Fruit fly (Drosophila melanogaster) whole organism, embryonic: ENCODE data around the gene Jhbp13.

Experiments used
- CG10366 ChIP-seq: fragments of 200-800 bp; sonication (Bioruptor generic); IDR thresholded peaks from 2 replicates; pipeline ENCODE4 v1.3.6; 2022; ENCODE audit warnings: missing biosample characterization, missing genetic modification characterization
- CG10959 ChIP-seq: fragments of 200-800 bp; sonication (Bioruptor generic); IDR thresholded peaks from 2 replicates; pipeline ENCODE4 v1.3.6; 2022; ENCODE audit warnings: missing biosample characterization, missing genetic modification characterization
- CG12219 ChIP-seq: fragments of 200-800 bp; sonication (Bioruptor generic); optimal IDR thresholded peaks from 3 replicates; lab custom pipeline; 2018; ENCODE audit warnings: missing biosample characterization, mild to moderate bottlenecking, missing genetic modification characterization
- CG16815 ChIP-seq: fragments of 200-800 bp; sonication (Bioruptor generic); optimal IDR thresholded peaks from 3 replicates; lab custom pipeline; 2017; ENCODE audit warnings: missing biosample characterization, mild to moderate bottlenecking, missing genetic modification characterization
- CG16863 ChIP-seq: fragments of 200-800 bp; sonication (Bioruptor generic); optimal IDR thresholded peaks from 3 replicates; lab custom pipeline; 2016; ENCODE audit warnings: missing biosample characterization, missing genetic modification characterization
- CG2712 ChIP-seq: fragments of 200-800 bp; optimal IDR thresholded peaks from 3 replicates; lab custom pipeline; 2019; ENCODE audit warnings: missing biosample characterization, mild to moderate bottlenecking, missing genetic modification characterization, moderate library complexity
- CG31441 ChIP-seq: fragments of 200-800 bp; sonication (Bioruptor generic); IDR thresholded peaks from 2 replicates; pipeline ENCODE4 v1.3.6; 2022; ENCODE audit warnings: missing biosample characterization, missing genetic modification characterization
- CG4707 ChIP-seq: fragments of 200-800 bp; sonication (Bioruptor generic); optimal IDR thresholded peaks from 2 replicates; lab custom pipeline; 2018; ENCODE audit warnings: missing biosample characterization, mild to moderate bottlenecking, missing genetic modification characterization, moderate library complexity
- CG4820 ChIP-seq: fragments of 200-800 bp; sonication (Bioruptor generic); optimal IDR thresholded peaks from 3 replicates; lab custom pipeline; 2016; ENCODE audit warnings: missing biosample characterization, missing genetic modification characterization
- CHES-1-like ChIP-seq: fragments of 200-800 bp; sonication (Bioruptor generic); optimal IDR thresholded peaks from 2 replicates; lab custom pipeline; 2016; ENCODE audit warnings: missing biosample characterization, missing genetic modification characterization
- CoRest ChIP-seq: fragments of 200-800 bp; sonication (Bioruptor generic); optimal IDR thresholded peaks from 3 replicates; lab custom pipeline; 2018; ENCODE audit warnings: missing biosample characterization, mild to moderate bottlenecking, missing genetic modification characterization, moderate library complexity
- D19B ChIP-seq: fragments of 200-800 bp; sonication (Bioruptor generic); optimal IDR thresholded peaks from 2 replicates; lab custom pipeline; 2017; ENCODE audit warnings: missing biosample characterization, mild to moderate bottlenecking, missing genetic modification characterization
- Dad ChIP-seq: fragments of 200-800 bp; sonication (Bioruptor generic); optimal IDR thresholded peaks from 3 replicates; lab custom pipeline; 2016; ENCODE audit warnings: missing biosample characterization, missing genetic modification characterization
- Dek ChIP-seq: fragments of 200-800 bp; sonication (Bioruptor generic); optimal IDR thresholded peaks from 3 replicates; lab custom pipeline; 2019; ENCODE audit warnings: missing biosample characterization, mild to moderate bottlenecking, missing genetic modification characterization, moderate library complexity
- Dref ChIP-seq: fragments of 200-800 bp; sonication (Bioruptor generic); IDR thresholded peaks from 2 replicates; pipeline ENCODE4 v1.3.6; 2022; ENCODE audit warnings: missing biosample characterization, missing genetic modification characterization
- H2.0 ChIP-seq: fragments of 200-800 bp; sonication (Bioruptor generic); IDR thresholded peaks from 2 replicates; pipeline ENCODE4 v1.3.6; 2022; ENCODE audit warnings: missing biosample characterization, missing genetic modification characterization
- Hand ChIP-seq: fragments of 200-800 bp; sonication (Bioruptor generic); optimal IDR thresholded peaks from 2 replicates; lab custom pipeline; 2017; ENCODE audit warnings: mild to moderate bottlenecking, missing biosample characterization, missing genetic modification reagents, missing genetic modification characterization
- HmgD ChIP-seq: fragments of 200-800 bp; sonication (Bioruptor generic); optimal IDR thresholded peaks from 3 replicates; lab custom pipeline; 2016; ENCODE audit warnings: missing biosample characterization, missing genetic modification characterization
- Hr51 ChIP-seq, 2 experiments: fragments of 200-800 bp; sonication (Bioruptor generic); optimal IDR thresholded peaks; 2 replicates in 1 of 2; 3 replicates in 1 of 2; lab custom pipeline; 2016 to 2018; ENCODE audit warnings: missing biosample characterization in 2 of 2, missing genetic modification characterization in 2 of 2, mild to moderate bottlenecking in 1 of 2, moderate library complexity in 1 of 2
- Oaz ChIP-seq: fragments of 200-800 bp; sonication (Bioruptor generic); IDR thresholded peaks from 2 replicates; pipeline ENCODE4 v1.3.6; 2022; ENCODE audit warnings: missing biosample characterization, missing genetic modification characterization
- Pdp1 ChIP-seq, 2 experiments: fragments of 200-800 bp; sonication (Bioruptor generic); optimal IDR thresholded peaks; 3 replicates each; lab custom pipeline; 2016; ENCODE audit warnings: missing biosample characterization in 2 of 2, missing genetic modification characterization in 2 of 2, mild to moderate bottlenecking in 1 of 2, moderate library complexity in 1 of 2
- Rx ChIP-seq: fragments of 200-800 bp; sonication (Bioruptor generic); IDR thresholded peaks from 2 replicates; pipeline ENCODE4 v1.3.6; 2022; ENCODE audit warnings: missing biosample characterization, missing genetic modification characterization
- Stat92E ChIP-seq, 3 experiments: fragments of >200 bp in 2 of 3; fragments of 200-800 bp in 1 of 3; sonication (Bioruptor generic) in 1 of 3; optimal IDR thresholded peaks; 2 replicates each; lab custom pipeline; 2017 to 2019; ENCODE audit warnings: missing biosample characterization in 3 of 3, missing genetic modification characterization in 3 of 3, mild to moderate bottlenecking in 1 of 3, moderate library complexity in 1 of 3
- al ChIP-seq: fragments of 200-800 bp; sonication (Bioruptor generic); IDR thresholded peaks from 2 replicates; pipeline ENCODE4 v1.3.6; 2022; ENCODE audit warnings: missing biosample characterization, missing genetic modification characterization
- aop ChIP-seq: fragments of 200-800 bp; sonication (Bioruptor generic); IDR thresholded peaks from 2 replicates; pipeline ENCODE4 v1.3.6; 2022; ENCODE audit warnings: missing biosample characterization, missing genetic modification characterization
- ap ChIP-seq: fragments of 200-800 bp; sonication (Bioruptor generic); IDR thresholded peaks from 2 replicates; pipeline ENCODE4 v1.3.6; 2022; ENCODE audit warnings: missing biosample characterization, missing genetic modification characterization
- az2 ChIP-seq: fragments of 200-800 bp; sonication (Bioruptor generic); optimal IDR thresholded peaks from 3 replicates; lab custom pipeline; 2016; ENCODE audit warnings: missing biosample characterization, missing genetic modification characterization
- cas ChIP-seq: fragments of 200-800 bp; sonication (Bioruptor generic); IDR thresholded peaks from 2 replicates; pipeline ENCODE4 v1.3.6; 2022; ENCODE audit warnings: missing biosample characterization, missing genetic modification characterization
- cg ChIP-seq: fragments of 200-800 bp; sonication (Bioruptor generic); optimal IDR thresholded peaks from 3 replicates; lab custom pipeline; 2019; ENCODE audit warnings: missing biosample characterization, mild to moderate bottlenecking, missing genetic modification characterization, moderate library complexity
- ems ChIP-seq: fragments of 200-800 bp; sonication (Bioruptor generic); optimal IDR thresholded peaks from 3 replicates; lab custom pipeline; 2016; ENCODE audit warnings: missing biosample characterization, missing genetic modification characterization
- fd3F ChIP-seq: fragments of 200-800 bp; sonication (Bioruptor generic); optimal IDR thresholded peaks from 2 replicates; lab custom pipeline; 2018; ENCODE audit warnings: missing biosample characterization, mild to moderate bottlenecking, missing genetic modification characterization, moderate library complexity
- ftz-f1 ChIP-seq: fragments of 200-800 bp; sonication (Bioruptor generic); optimal IDR thresholded peaks from 2 replicates; lab custom pipeline; 2016; ENCODE audit warnings: missing biosample characterization, missing genetic modification characterization
- gcm ChIP-seq: fragments of 200-800 bp; sonication (Bioruptor generic); optimal IDR thresholded peaks from 2 replicates; lab custom pipeline; 2019; ENCODE audit warnings: missing biosample characterization, mild to moderate bottlenecking, missing genetic modification characterization, moderate library complexity
- hb ChIP-seq: fragments of 200-800 bp; sonication (Bioruptor generic); IDR thresholded peaks from 3 replicates; pipeline ENCODE4 v1.3.6; 2022; ENCODE audit warnings: missing biosample characterization, missing genetic modification characterization; ENCODE audit not compliant: partially characterized antibody
- her ChIP-seq: fragments of 200-800 bp; sonication (Bioruptor generic); optimal IDR thresholded peaks from 2 replicates; lab custom pipeline; 2016; ENCODE audit warnings: missing biosample characterization, missing genetic modification characterization
- jigr1 ChIP-seq: fragments of 200-800 bp; sonication (Bioruptor generic); IDR thresholded peaks from 3 replicates; pipeline ENCODE4 v1.3.6; 2022; ENCODE audit warnings: missing biosample characterization, missing genetic modification characterization
- kni ChIP-seq: fragments of 200-800 bp; sonication (Bioruptor generic); optimal IDR thresholded peaks from 3 replicates; lab custom pipeline; 2017; ENCODE audit warnings: mild to moderate bottlenecking, missing biosample characterization, missing genetic modification reagents, missing genetic modification characterization
- lab ChIP-seq: fragments of 200-800 bp; sonication (Bioruptor generic); optimal IDR thresholded peaks from 3 replicates; lab custom pipeline; 2017; ENCODE audit warnings: missing biosample characterization, missing genetic modification characterization, mild to moderate bottlenecking, moderate library complexity, missing genetic modification reagents
- lbe ChIP-seq: fragments of 200-800 bp; sonication (Bioruptor generic); optimal IDR thresholded peaks from 2 replicates; lab custom pipeline; 2016; ENCODE audit warnings: missing biosample characterization, mild to moderate bottlenecking, missing genetic modification characterization
- lilli ChIP-seq: fragments of 200-800 bp; sonication (Bioruptor generic); optimal IDR thresholded peaks from 3 replicates; lab custom pipeline; 2016; ENCODE audit warnings: missing biosample characterization, missing genetic modification characterization
- otp ChIP-seq: fragments of 200-800 bp; sonication (Bioruptor generic); IDR thresholded peaks from 3 replicates; pipeline ENCODE4, ENCODE4 v1.3.6; 2022; ENCODE audit warnings: missing biosample characterization, missing genetic modification characterization
- pho ChIP-seq: fragments of 200-800 bp; sonication (Bioruptor generic); optimal IDR thresholded peaks from 2 replicates; lab custom pipeline; 2016; ENCODE audit warnings: missing biosample characterization, missing genetic modification characterization
- ro ChIP-seq: fragments of 200-800 bp; sonication (Bioruptor generic); IDR thresholded peaks from 2 replicates; pipeline ENCODE4 v1.3.6; 2022; ENCODE audit warnings: missing biosample characterization, missing genetic modification characterization
- stwl ChIP-seq: fragments of 200-800 bp; sonication (Bioruptor generic); optimal IDR thresholded peaks from 3 replicates; lab custom pipeline; 2018; ENCODE audit warnings: missing biosample characterization, mild to moderate bottlenecking, missing genetic modification characterization, moderate library complexity
- vfl ChIP-seq: fragments of 200-800 bp; sonication (Bioruptor generic); optimal IDR thresholded peaks from 2 replicates; lab custom pipeline; 2016; ENCODE audit warnings: missing biosample characterization, missing genetic modification characterization
- vvl ChIP-seq: fragments of 200-800 bp; sonication (Bioruptor generic); IDR thresholded peaks from 2 replicates; pipeline ENCODE4 v1.3.6; 2022; ENCODE audit warnings: missing biosample characterization, missing genetic modification characterization
- zfh1 ChIP-seq: fragments of 200-800 bp; sonication (Bioruptor generic); IDR thresholded peaks from 3 replicates; pipeline ENCODE4 v1.3.6; 2022; ENCODE audit warnings: missing biosample characterization, missing genetic modification characterization

The Jhbp13 gene

dm6 chr2L:13215640-13216129 lies 24.1 kb upstream of the Jhbp13 start (continued):
- peak; percentile 31 for TF ChIP-seq CG16863 (GFP tag; lab: Kevin White, UChicago)
- TF ChIP-seq CG4820 (GFP tag; lab: Kevin White, UChicago): peak; percentile 17
- peak; percentile 68 for TF ChIP-seq Dad (GFP tag; lab: Kevin White, UChicago)
- peak; percentile 77 for TF ChIP-seq zfh1 (GFP tag; lab: Robert Waterston, UW)
- TF ChIP-seq her (GFP tag; lab: Kevin White, UChicago): peak; percentile 73
- TF ChIP-seq jigr1 (GFP tag; lab: Robert Waterston, UW): 0 out of 3 replicates have a peak, but pooled peaks have one; percentile 14

DNA sequence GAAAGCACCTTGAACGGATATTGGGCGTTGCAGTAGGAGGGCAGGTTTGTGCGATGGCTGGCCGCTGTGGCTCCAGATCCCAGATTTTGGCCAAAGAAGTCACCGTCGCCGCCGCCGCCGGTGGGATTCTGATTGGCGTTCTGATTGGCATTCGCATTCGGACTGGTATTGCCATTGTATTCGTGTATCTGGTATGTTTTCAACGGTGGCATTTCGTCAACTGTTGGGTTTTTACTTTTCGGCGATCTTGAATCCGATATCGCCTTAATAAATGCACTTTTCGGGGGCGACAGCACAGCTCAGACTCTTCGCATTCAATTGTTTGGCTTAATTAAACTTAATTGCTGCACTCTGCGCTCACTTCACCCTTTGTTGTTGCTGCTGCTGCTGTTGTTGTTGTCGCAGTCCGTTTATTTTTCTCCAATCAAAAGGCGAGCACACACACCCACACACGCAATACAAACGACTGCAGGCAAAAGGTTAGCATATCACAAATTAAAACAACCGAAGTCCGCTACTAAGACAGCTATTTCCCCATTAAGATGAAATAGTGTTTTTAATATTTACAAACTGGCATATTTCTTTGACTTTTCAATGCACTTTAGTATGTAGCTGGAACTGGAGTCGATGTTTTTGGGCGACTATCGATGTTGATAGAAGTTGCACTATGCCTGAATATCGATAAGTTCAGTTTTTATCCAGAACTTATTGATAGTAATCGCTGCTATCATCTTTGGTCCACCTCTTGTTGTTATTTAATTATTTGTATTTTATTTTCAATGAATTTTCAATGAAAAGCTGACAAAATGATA lies 20.3 kb upstream of the Jhbp13 start, which contains the start of the genes CG9426 and mRF1:
Gene CG9426, minus strand, starts transcription at position 643 of the 812 bp plus-strand sequence.
Gene mRF1, plus strand, starts transcription at position 699 of the 812 bp plus-strand sequence.
- TF ChIP-seq CG16815 (GFP tag; lab: Kevin White, UChicago): no peak
- TF ChIP-seq cg (GFP tag; lab: Kevin White, UChicago): peak; percentile 53
- TF ChIP-seq fd3F (GFP tag; lab: Kevin White, UChicago): no peak
- TF ChIP-seq lbe: peak; percentile 34
- no peak for TF ChIP-seq Hand (GFP tag; lab: Kevin White, UChicago)
- TF ChIP-seq CG10959 (GFP tag; lab: Robert Waterston, UW): no peak
- TF ChIP-seq Dref (GFP tag; lab: Robert Waterston, UW): peak; percentile 96
- TF ChIP-seq stwl: peak; percentile 73
- no peak for TF ChIP-seq D19B (GFP tag; lab: Kevin White, UChicago)
- TF ChIP-seq CoRest: no peak
- TF ChIP-seq Rx: no peak
- no peak for TF ChIP-seq CG12219 (GFP tag; lab: Kevin White, UChicago)
- TF ChIP-seq hb (GFP tag; lab: Robert Waterston, UW): peak; percentile 94
- no peak for TF ChIP-seq CG4707
- TF ChIP-seq Dek (tag; lab: Kevin White, UChicago): no peak
- no peak for TF ChIP-seq cas (GFP tag; lab: Robert Waterston, UW)
- TF ChIP-seq kni (GFP tag; lab: Kevin White, UChicago): peak; percentile 62
- no peak for TF ChIP-seq ap (GFP tag; lab: Robert Waterston, UW)
- no peak for TF ChIP-seq lab (GFP tag; lab: Kevin White, UChicago)
- TF ChIP-seq ro (GFP tag; lab: Robert Waterston, UW): no peak
- no peak for TF ChIP-seq az2 (GFP tag; lab: Kevin White, UChicago)
- TF ChIP-seq vfl (GFP tag; lab: Kevin White, UChicago): no peak
- TF ChIP-seq Oaz (GFP tag; lab: Robert Waterston, UW): no peak
- peak in 1 of 2 experiments; percentile 84 for TF ChIP-seq Pdp1 (GFP tag; optimal IDR thresholded peaks at IDR 0.05; lab: Kevin White, UChicago)
- peak; percentile 31 for TF ChIP-seq CHES-1-like (GFP tag; lab: Kevin White, UChicago)
- TF ChIP-seq Stat92E (GFP tag; optimal IDR thresholded peaks at IDR 0.05; lab: Kevin White, UChicago): peak in 1 of 3 experiments; percentile 34
- no peak for TF ChIP-seq ftz-f1 (GFP tag; lab: Kevin White, UChicago)
- peak; percentile 62 for TF ChIP-seq lilli (GFP tag; lab: Kevin White, UChicago)
- TF ChIP-seq otp (GFP tag; lab: Robert Waterston, UW): no peak
- no peak for TF ChIP-seq aop (GFP tag; lab: Robert Waterston, UW)
- no peak for TF ChIP-seq gcm (GFP tag; lab: Kevin White, UChicago)
- peak; percentile 59 for TF ChIP-seq CG2712 (tag; lab: Kevin White, UChicago)
- TF ChIP-seq Hr51 (GFP tag; optimal IDR thresholded peaks at IDR 0.05; lab: Kevin White, UChicago): no peak
- TF ChIP-seq HmgD (GFP tag; lab: Kevin White, UChicago): no peak
- peak; percentile 30 for TF ChIP-seq ems (GFP tag; lab: Kevin White, UChicago)
- TF ChIP-seq vvl (GFP tag; lab: Robert Waterston, UW): peak; percentile 63
- TF ChIP-seq pho (GFP tag; lab: Kevin White, UChicago): peak; percentile 30
- no peak for TF ChIP-seq al (GFP tag; lab: Robert Waterston, UW)
- TF ChIP-seq jigr1 (GFP tag; lab: Robert Waterston, UW): no peak
- TF ChIP-seq CG10366: no peak
- TF ChIP-seq CG31441 (GFP tag; lab: Robert Waterston, UW): peak; percentile 21; the same call in 1 of the 2 replicates
- no peak for TF ChIP-seq H2.0 (GFP tag; lab: Robert Waterston, UW)
